Fruit fly (Drosophila melanogaster): ENCODE measurements around the gene bigmax.

The bigmax gene

DNA sequence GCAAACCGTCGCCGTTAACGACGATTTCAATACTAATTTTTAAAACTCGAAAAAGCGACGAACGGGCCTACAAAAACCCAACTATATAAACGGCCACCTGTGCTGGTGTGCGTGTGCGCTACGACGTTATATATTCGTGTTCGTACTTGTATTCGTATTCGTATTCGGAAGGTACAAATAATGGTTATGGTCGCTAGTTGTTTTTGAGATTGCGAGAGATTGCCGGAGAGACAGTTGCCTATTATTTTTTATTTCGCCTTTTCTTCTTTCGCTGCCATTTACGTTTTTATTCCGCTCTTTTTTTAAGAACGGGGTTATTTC lies 6.6 kb downstream of the bigmax start:
- no peak for TF ChIP-seq pum (GFP tag; optimal IDR thresholded peaks at IDR 0.05)
- TF ChIP-seq CG16813 (GFP tag; IDR thresholded peaks at IDR 0.05; ENCODE audit: partially characterized antibody), result no peak
- TF ChIP-seq CG18476 (GFP tag; optimal IDR thresholded peaks at IDR 0.05), result no peak
- no peak for TF ChIP-seq sna (GFP tag; IDR thresholded peaks at IDR 0.05; ENCODE audit: partially characterized antibody)
- TF ChIP-seq CG9817 (tag; optimal IDR thresholded peaks at IDR 0.05), result no peak
- no peak for TF ChIP-seq CG10431 (GFP tag; optimal IDR thresholded peaks at IDR 0.05)
- TF ChIP-seq h (optimal IDR thresholded peaks at IDR 0.05), result no peak
- no peak for TF ChIP-seq CrebB (tag; optimal IDR thresholded peaks at IDR 0.05)
- TF ChIP-seq CG10209 (GFP tag; optimal IDR thresholded peaks at IDR 0.05), result no peak
- TF ChIP-seq CG13287 (GFP tag; IDR thresholded peaks at IDR 0.05; ENCODE audit: partially characterized antibody), result no peak; the same call in 1 of the 2 replicates
- TF ChIP-seq CG9932 (GFP tag; IDR thresholded peaks at IDR 0.05), result no peak
- no peak for TF ChIP-seq chn (GFP tag; optimal IDR thresholded peaks at IDR 0.05)
- no peak for TF ChIP-seq slp2 (GFP tag; optimal IDR thresholded peaks at IDR 0.05)
- TF ChIP-seq CG7372 (GFP tag; IDR thresholded peaks at IDR 0.05), result no peak
- TF ChIP-seq CG34422 (GFP tag; IDR thresholded peaks at IDR 0.05), result no peak
- TF ChIP-seq sc (optimal IDR thresholded peaks at IDR 0.05), result no peak
- TF ChIP-seq sc (GFP tag; optimal IDR thresholded peaks at IDR 0.05), result no peak
- TF ChIP-seq CG18011 (GFP tag; optimal IDR thresholded peaks at IDR 0.05), result no peak
- no peak for TF ChIP-seq CG5180 (GFP tag; optimal IDR thresholded peaks at IDR 0.05)
- TF ChIP-seq CG8290 (GFP tag; optimal IDR thresholded peaks at IDR 0.05), result peak; percentile 39
- peak in 1 of 2 experiments; percentile 21 for TF ChIP-seq CG8290 (tag; optimal IDR thresholded peaks at IDR 0.05)
- TF ChIP-seq CG13894 (tag; optimal IDR thresholded peaks at IDR 0.05), result peak; percentile 100
- no peak for TF ChIP-seq knrl (GFP tag; IDR thresholded peaks at IDR 0.05; ENCODE audit: partially characterized antibody)
- TF ChIP-seq ind (GFP tag; optimal IDR thresholded peaks at IDR 0.05), result no peak
- no peak for TF ChIP-seq fd102C (GFP tag; optimal IDR thresholded peaks at IDR 0.05)
- TF ChIP-seq gsb-n (tag; optimal IDR thresholded peaks at IDR 0.05), result no peak
- TF ChIP-seq jumu (GFP tag; optimal IDR thresholded peaks at IDR 0.05), result no peak
- no peak for TF ChIP-seq zen2 (GFP tag; IDR thresholded peaks at IDR 0.05; ENCODE audit: partially characterized antibody)
- no peak for TF ChIP-seq luna (GFP tag; optimal IDR thresholded peaks at IDR 0.05)
- TF ChIP-seq Drgx (GFP tag; IDR thresholded peaks at IDR 0.05), result no peak
- TF ChIP-seq salm (tag; optimal IDR thresholded peaks at IDR 0.05), result no peak
- TF ChIP-seq Taf1 (GFP tag; IDR thresholded peaks at IDR 0.05), result no peak
- TF ChIP-seq CG33557 (GFP tag; optimal IDR thresholded peaks at IDR 0.05), result no peak
- TF ChIP-seq CG8478 (optimal IDR thresholded peaks at IDR 0.05), result no peak
- no peak for TF ChIP-seq Hr3 (GFP tag; optimal IDR thresholded peaks at IDR 0.05)
- TF ChIP-seq ash1 (GFP tag; optimal IDR thresholded peaks at IDR 0.05), result no peak
- no peak for TF ChIP-seq Optix (GFP tag; IDR thresholded peaks at IDR 0.05)
- TF ChIP-seq fu2 (GFP tag; optimal IDR thresholded peaks at IDR 0.05), result no peak
- TF ChIP-seq pan (optimal IDR thresholded peaks at IDR 0.05), result no peak
- no peak for TF ChIP-seq pan (GFP tag; optimal IDR thresholded peaks at IDR 0.05 in 1 of 2, IDR thresholded peaks at IDR 0.05 in 1 of 2)
- no peak for TF ChIP-seq MTF-1 (GFP tag; optimal IDR thresholded peaks at IDR 0.05; ENCODE audit: borderline replicate concordance)
- no peak for TF ChIP-seq HmgZ (tag; optimal IDR thresholded peaks at IDR 0.05)
- TF ChIP-seq inv (GFP tag; IDR thresholded peaks at IDR 0.05; ENCODE audit: partially characterized antibody), result 0 out of 2 replicates have a peak, but pooled peaks have one; percentile 20
- TF ChIP-seq CG9609 (GFP tag; optimal IDR thresholded peaks at IDR 0.05), result no peak
- no peak for TF ChIP-seq gem (tag; optimal IDR thresholded peaks at IDR 0.05)
- TF ChIP-seq Dref (GFP tag; IDR thresholded peaks at IDR 0.05), result no peak
- no peak for TF ChIP-seq Ets65A (GFP tag)
- TF ChIP-seq CG13624 (GFP tag; optimal IDR thresholded peaks at IDR 0.05), result no peak
- no peak for TF ChIP-seq CG2116 (GFP tag; optimal IDR thresholded peaks at IDR 0.05)
- peak; percentile 7 for TF ChIP-seq exex (tag; optimal IDR thresholded peaks at IDR 0.05)
- peak; percentile 47; the same call in 1 of the 3 replicates for TF ChIP-seq CG6791 (GFP tag; IDR thresholded peaks at IDR 0.05; ENCODE audit: partially characterized antibody)
- TF ChIP-seq CG18764 (GFP tag; optimal IDR thresholded peaks at IDR 0.05), result no peak
- peak; percentile 12; the same call in 1 of the 2 replicates for TF ChIP-seq amos (GFP tag; IDR thresholded peaks at IDR 0.05; ENCODE audit: partially characterized antibody)

All from whole organism, embryonic.